Worm (Caenorhabditis elegans): ENCODE data around the gene math-16.

Gene math-16

DNA sequence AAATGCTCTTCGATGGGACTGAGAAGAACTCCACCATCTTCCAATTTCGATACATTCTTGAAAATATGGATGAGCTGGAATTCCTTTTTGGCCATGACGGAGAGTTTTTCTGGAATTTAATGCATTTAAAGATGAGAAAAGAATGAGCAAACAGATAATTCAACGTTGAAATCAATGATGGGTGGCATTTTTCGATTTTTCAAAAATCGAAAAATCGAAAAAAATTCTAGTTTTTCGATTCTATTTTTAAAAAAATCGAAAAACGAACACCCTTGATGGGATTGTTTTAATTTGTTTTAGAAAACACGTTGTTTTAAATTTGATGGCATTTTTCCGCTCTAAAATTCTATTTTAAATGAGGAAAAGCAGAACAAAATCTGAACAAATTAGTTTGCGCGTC, 34.2 kb upstream of the math-16 start, which contains the start of gene math-31:
Gene math-31 (minus strand): TSS at position 101 of the 400 bp plus-strand sequence.
- TF ChIP-seq ceh-8 (GFP tag; optimal IDR thresholded peaks at IDR 0.05) (no peak), C16A3.4 (tag; optimal IDR thresholded peaks at IDR 0.05) (no peak), nhr-28 (tag; optimal IDR thresholded peaks at IDR 0.05) (no peak), ceh-63 (GFP tag; optimal IDR thresholded peaks at IDR 0.05) (no peak), ztf-4 (tag; optimal IDR thresholded peaks at IDR 0.05) (no peak), ceh-90 (tag; optimal IDR thresholded peaks at IDR 0.05) (no peak), tlp-1 (tag; optimal IDR thresholded peaks at IDR 0.05) (no peak), alr-1 (tag; optimal IDR thresholded peaks at IDR 0.05; ENCODE audit: borderline replicate concordance) (no peak), zag-1 (tag; optimal IDR thresholded peaks at IDR 0.05) (no peak), dpl-1 (GFP tag; optimal IDR thresholded peaks at IDR 0.05) (no peak)

DNA sequence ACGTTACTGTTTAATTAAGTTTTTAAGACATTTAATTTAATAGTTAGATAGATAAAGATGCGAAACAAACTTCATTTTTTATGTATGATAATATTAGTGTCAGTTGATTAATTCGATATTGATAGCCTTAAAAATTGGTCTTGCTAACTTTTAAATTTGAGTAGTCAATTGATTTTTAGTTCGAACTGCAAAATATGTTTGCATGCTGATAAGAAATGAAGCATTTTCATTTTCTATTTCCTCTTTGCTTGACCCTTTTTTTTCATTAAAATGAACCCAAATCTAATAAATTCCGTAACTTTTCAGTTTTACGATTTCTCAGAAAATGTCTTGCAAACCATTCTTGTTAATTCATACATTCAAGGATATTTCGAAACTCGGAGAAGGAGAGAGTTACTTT, 26.5 kb upstream of the math-16 start, which contains the start of gene math-22:
Gene math-22 (plus strand): TSS at position 301 of the 400 bp plus-strand sequence.
- TF ChIP-seq hlh-17 (GFP tag; optimal IDR thresholded peaks at IDR 0.05; ENCODE audit: borderline replicate concordance) (no peak), alr-1 (tag; optimal IDR thresholded peaks at IDR 0.05; ENCODE audit: borderline replicate concordance) (no peak), nhr-84 (tag; optimal IDR thresholded peaks at IDR 0.05) (no peak), nhr-237 (tag; optimal IDR thresholded peaks at IDR 0.05) (no peak), lin-39 (tag; optimal IDR thresholded peaks at IDR 0.05) (no peak), sup-37 (GFP tag; optimal IDR thresholded peaks at IDR 0.05) (no peak), unc-62 (GFP tag; optimal IDR thresholded peaks at IDR 0.05) (no peak), mef-2 (tag; optimal IDR thresholded peaks at IDR 0.05) (no peak), jun-1 (tag; optimal IDR thresholded peaks at IDR 0.05) (no peak)

DNA sequence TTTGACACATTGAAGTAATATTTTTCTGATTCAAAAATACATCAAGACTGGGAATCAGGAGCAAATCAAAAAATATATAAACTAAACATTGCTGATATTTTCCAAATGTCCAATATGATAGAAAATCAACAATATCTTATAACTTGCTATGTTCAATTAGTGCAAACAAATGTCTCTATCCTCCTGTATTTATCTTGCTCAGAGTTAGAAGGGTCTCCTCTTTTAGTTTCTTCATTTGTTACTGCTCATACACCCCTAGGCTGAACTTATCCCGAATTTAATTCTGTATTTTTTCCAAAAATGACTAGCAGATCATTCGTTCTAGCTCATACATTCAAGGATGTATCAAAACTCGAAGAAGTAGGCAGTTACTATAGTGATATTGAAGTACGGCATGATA, 23.4 kb upstream of the math-16 start, which contains the start of gene math-23:
Gene math-23 (plus strand): TSS at position 301 of the 400 bp plus-strand sequence.
- no peak for TF ChIP-seq nhr-11 (tag; optimal IDR thresholded peaks at IDR 0.05)
- TF ChIP-seq irx-1 (tag; optimal IDR thresholded peaks at IDR 0.05): no peak
- TF ChIP-seq tlp-1 (tag; optimal IDR thresholded peaks at IDR 0.05): no peak
- no peak for TF ChIP-seq hlh-17 (GFP tag; optimal IDR thresholded peaks at IDR 0.05; ENCODE audit: borderline replicate concordance)
- no peak for TF ChIP-seq sup-37 (GFP tag; optimal IDR thresholded peaks at IDR 0.05)
- no peak for TF ChIP-seq nhr-90 (tag; optimal IDR thresholded peaks at IDR 0.05; ENCODE audit: poor library complexity)
- TF ChIP-seq vab-15 (tag; optimal IDR thresholded peaks at IDR 0.05): no peak
- no peak for TF ChIP-seq grh-1 (GFP tag; IDR thresholded peaks at IDR 0.05)
- TF ChIP-seq lir-3 (tag; optimal IDR thresholded peaks at IDR 0.05; ENCODE audit: poor library complexity): no peak
- no peak for TF ChIP-seq pqm-1 (tag; optimal IDR thresholded peaks at IDR 0.05)
- no peak for TF ChIP-seq ztf-4 (tag; optimal IDR thresholded peaks at IDR 0.05)
- TF ChIP-seq unc-98 (GFP tag; IDR thresholded peaks at IDR 0.05): no peak

DNA sequence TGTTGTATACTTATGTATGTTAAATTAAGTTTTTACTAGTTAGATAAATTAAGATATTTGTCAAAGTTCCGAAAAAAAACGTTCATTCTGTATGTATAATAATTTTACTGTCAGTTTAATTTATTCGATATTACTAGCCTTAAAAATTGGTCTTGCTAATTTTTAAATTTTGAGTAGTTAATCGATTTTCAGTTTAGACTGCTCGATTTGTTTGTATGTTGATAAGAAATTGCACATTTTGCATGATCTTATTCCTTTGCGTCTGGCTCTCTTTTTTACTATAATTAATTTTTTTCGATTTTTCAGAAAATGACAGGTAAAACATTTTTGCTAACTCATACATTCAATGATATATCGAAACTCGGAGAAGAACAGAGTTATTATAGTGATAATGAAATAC, 21.4 kb upstream of the math-16 start, which contains the start of gene math-24:
Gene math-24 (plus strand): TSS at position 301 of the 400 bp plus-strand sequence.
- TF ChIP-seq skn-1 (tag; optimal IDR thresholded peaks at IDR 0.05) (no peak), rnt-1 (tag; optimal IDR thresholded peaks at IDR 0.05) (no peak), zag-1 (tag; optimal IDR thresholded peaks at IDR 0.05) (no peak), ceh-90 (tag; optimal IDR thresholded peaks at IDR 0.05) (no peak), lin-35 (GFP tag; optimal IDR thresholded peaks at IDR 0.05) (no peak), tbx-2 (tag; optimal IDR thresholded peaks at IDR 0.05) (no peak), nhr-47 (tag; optimal IDR thresholded peaks at IDR 0.05) (no peak), C34B4.2 (tag; optimal IDR thresholded peaks at IDR 0.05) (no peak), pqm-1 (tag; optimal IDR thresholded peaks at IDR 0.05) (no peak), xbp-1 (tag; optimal IDR thresholded peaks at IDR 0.05) (no peak), hlh-4 (tag; optimal IDR thresholded peaks at IDR 0.05) (no peak), unc-86 (tag; optimal IDR thresholded peaks at IDR 0.05) (no peak)

DNA sequence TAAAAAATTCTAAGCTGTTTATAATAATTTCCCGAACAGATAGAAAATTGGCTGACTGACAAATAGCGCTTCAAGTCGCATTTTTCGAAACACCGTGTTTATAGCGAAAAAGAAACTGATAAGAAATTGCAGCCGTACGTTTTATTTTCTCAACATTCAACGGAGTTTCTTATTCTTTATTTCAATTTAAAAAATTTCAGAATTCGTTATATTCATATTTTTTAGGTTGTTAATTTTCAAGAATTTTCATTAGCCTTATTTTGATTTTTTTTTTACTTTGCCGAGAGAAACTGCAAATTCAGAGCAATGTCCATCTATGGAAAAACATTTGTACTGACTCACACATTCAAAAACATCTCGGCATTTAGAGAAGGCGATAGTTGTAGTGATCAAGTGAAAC, 19.4 kb upstream of the math-16 start, which contains the start of gene C46F9.6:
Gene C46F9.6 (plus strand): TSS at position 301 of the 400 bp plus-strand sequence.
- TF ChIP-seq elt-2 (tag; optimal IDR thresholded peaks at IDR 0.05) (peak; percentile 6), efl-3 (GFP tag; optimal IDR thresholded peaks at IDR 0.05) (no peak), zag-1 (tag; optimal IDR thresholded peaks at IDR 0.05) (no peak)
